Fruit fly (Drosophila melanogaster): ENCODE data around the gene SPE.

DNA sequence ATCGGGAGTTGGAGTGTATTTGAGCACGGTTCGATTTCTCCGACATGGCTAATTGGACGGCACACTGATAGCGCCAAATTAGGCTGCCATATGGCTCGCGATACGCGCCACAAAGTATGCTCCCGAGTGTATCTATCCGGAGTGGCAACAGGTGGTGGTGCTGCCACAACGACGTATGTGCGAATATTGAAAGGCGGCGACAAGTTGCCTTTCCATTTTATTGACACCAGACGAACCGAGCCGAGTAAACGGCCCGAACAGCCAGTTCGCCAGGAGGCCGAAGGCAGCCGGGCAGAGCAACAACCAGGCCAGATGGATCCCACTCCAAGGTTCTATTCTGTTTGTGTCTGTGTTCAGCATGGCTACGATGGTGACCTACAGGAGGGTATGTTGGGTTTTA lies 12.8 kb downstream of the SPE start, which contains the start of gene prt:
- TF ChIP-seq CG6792 (GFP tag; optimal IDR thresholded peaks at IDR 0.05) (no peak), CG11762 (GFP tag; optimal IDR thresholded peaks at IDR 0.05; ENCODE audit: insufficient read depth) (no peak)

Measured in whole organism, prepupa.